Fruit fly (Drosophila melanogaster): Measurements from ENCODE around the gene CG31495.
A peak's percentile ranks its signal among the peaks of the same experiment; 100 is the strongest.

Gene CG31495

DNA sequence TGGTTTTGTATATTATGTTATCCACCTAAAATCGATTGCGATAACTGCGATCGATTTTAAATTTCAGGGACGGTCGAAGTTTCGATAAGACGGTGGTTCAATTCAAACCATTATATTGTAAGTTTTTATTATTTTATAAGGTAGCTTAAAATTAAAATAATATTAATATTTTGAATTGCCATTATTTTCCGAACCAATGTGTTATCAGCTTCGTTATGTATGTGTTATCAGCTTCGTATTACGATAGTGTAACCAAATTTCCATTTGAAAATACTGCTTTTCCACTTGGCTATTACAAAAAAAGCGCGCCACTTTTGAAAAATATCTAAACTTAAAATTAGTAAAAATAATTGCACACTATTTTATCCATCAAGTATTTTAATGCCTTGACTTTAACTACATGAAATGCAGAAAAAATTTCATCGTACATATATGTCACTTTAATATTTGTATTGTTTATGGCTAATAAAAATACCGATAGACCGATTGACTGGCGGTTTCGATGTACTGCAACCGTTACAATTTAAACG lies at the start of gene CG31495:
TSS of gene CG31495 (minus strand) at position 52 of the 530 bp plus-strand sequence.
- peak; percentile 42 for TF ChIP-seq Vsx2 (GFP tag; optimal IDR thresholded peaks at IDR 0.05; ENCODE audit: partially characterized antibody)
- peak; percentile 44 for TF ChIP-seq Hnf4 (GFP tag; optimal IDR thresholded peaks at IDR 0.05)
- peak; percentile 41 for TF ChIP-seq Hr78 (GFP tag; optimal IDR thresholded peaks at IDR 0.05)
- peak; percentile 41 for TF ChIP-seq brk (GFP tag; optimal IDR thresholded peaks at IDR 0.05)
- peak; percentile 20 for TF ChIP-seq HLH106 (tag; optimal IDR thresholded peaks at IDR 0.05)
- no peak for TF ChIP-seq Jra (GFP tag; optimal IDR thresholded peaks at IDR 0.05)
- TF ChIP-seq Dfd (GFP tag; optimal IDR thresholded peaks at IDR 0.05), result no peak
- no peak for TF ChIP-seq fru (GFP tag; optimal IDR thresholded peaks at IDR 0.05)
- TF ChIP-seq GATAd (GFP tag; optimal IDR thresholded peaks at IDR 0.05), result peak; percentile 4
- TF ChIP-seq N (GFP tag; optimal IDR thresholded peaks at IDR 0.05), result peak; percentile 67

DNA sequence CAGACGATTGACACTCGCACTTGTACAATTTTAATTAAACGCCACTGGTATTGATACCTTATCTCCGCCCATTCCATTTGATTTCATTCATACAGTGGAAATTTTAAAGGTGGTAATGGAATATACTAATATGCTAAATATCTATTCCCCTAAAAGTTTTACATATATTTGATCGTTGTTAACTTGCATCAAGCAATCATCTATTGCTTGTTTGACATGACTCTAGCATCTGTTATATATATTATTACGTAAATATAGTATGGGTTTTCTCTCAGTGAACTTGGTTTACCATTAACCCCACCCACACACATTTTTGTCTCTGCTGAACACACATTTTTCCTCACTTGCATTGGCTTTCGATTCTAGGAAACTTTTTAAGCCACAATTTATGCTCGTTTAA lies 48.6 kb upstream of the CG31495 start:
- TF ChIP-seq CG32264 (GFP tag; optimal IDR thresholded peaks at IDR 0.05), result no peak
- no peak for TF ChIP-seq Myc (optimal IDR thresholded peaks at IDR 0.05)
- TF ChIP-seq usp (GFP tag; optimal IDR thresholded peaks at IDR 0.05), result no peak
- no peak for TF ChIP-seq fru (GFP tag; optimal IDR thresholded peaks at IDR 0.05)
- no peak for TF ChIP-seq GATAd (GFP tag; optimal IDR thresholded peaks at IDR 0.05)
- no peak for TF ChIP-seq CG9705 (GFP tag; optimal IDR thresholded peaks at IDR 0.05)
- no peak for TF ChIP-seq foxo (GFP tag; optimal IDR thresholded peaks at IDR 0.05)
- TF ChIP-seq jim (GFP tag; optimal IDR thresholded peaks at IDR 0.05), result no peak
- TF ChIP-seq Hr78 (GFP tag; optimal IDR thresholded peaks at IDR 0.05), result no peak
- TF ChIP-seq HLH106 (tag; optimal IDR thresholded peaks at IDR 0.05), result no peak
- no peak for TF ChIP-seq CrebA (GFP tag; optimal IDR thresholded peaks at IDR 0.05; ENCODE audit: borderline replicate concordance)
- no peak for TF ChIP-seq Dfd (GFP tag; optimal IDR thresholded peaks at IDR 0.05)
- no peak for TF ChIP-seq Vsx2 (GFP tag; optimal IDR thresholded peaks at IDR 0.05; ENCODE audit: partially characterized antibody)

DNA sequence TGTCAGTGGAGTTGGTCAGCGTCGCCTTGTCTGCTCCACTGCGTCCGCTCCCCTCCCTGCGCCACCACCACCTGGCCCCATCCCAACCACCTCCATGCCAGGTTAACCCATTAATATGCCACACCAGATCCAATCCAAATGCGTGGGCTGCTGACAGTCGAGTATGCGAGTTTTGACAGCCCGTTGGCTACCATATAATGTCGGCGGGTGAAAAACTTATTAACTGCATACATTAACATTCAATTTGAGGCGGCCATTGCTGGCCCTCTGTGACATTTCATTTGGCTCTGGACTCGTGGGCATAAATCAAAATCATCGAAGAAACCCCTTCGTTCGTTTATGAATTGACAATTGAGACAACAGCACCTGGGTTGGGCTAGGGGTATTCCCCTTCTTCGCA lies 48.1 kb upstream of the CG31495 start:
- no peak for TF ChIP-seq sage (GFP tag; optimal IDR thresholded peaks at IDR 0.05)
- no peak for TF ChIP-seq CrebA (GFP tag; optimal IDR thresholded peaks at IDR 0.05; ENCODE audit: borderline replicate concordance)
- no peak for TF ChIP-seq Abd-B (GFP tag; optimal IDR thresholded peaks at IDR 0.05)
- TF ChIP-seq Vsx2 (GFP tag; optimal IDR thresholded peaks at IDR 0.05; ENCODE audit: partially characterized antibody), result no peak
- no peak for TF ChIP-seq dsf (GFP tag; optimal IDR thresholded peaks at IDR 0.05; ENCODE audit: borderline replicate concordance)
- no peak for TF ChIP-seq Sp1 (GFP tag; optimal IDR thresholded peaks at IDR 0.05)
- TF ChIP-seq CG32264 (GFP tag; optimal IDR thresholded peaks at IDR 0.05), result no peak
- TF ChIP-seq Myc (optimal IDR thresholded peaks at IDR 0.05), result no peak
- no peak for TF ChIP-seq tai (GFP tag; optimal IDR thresholded peaks at IDR 0.05)
- TF ChIP-seq OdsH (GFP tag; optimal IDR thresholded peaks at IDR 0.05), result no peak
- TF ChIP-seq foxo (GFP tag; optimal IDR thresholded peaks at IDR 0.05), result no peak

dm6 chr3R:13884929-13885328 lies 45.2 kb upstream of the CG31495 start:
- TF ChIP-seq foxo (GFP tag; optimal IDR thresholded peaks at IDR 0.05) (peak in 1 of 2 experiments; percentile 6), dl (GFP tag; optimal IDR thresholded peaks at IDR 0.05; ENCODE audit: insufficient read depth in 1 of 2, partially characterized antibody in 2 of 2) (no peak), fru (GFP tag; optimal IDR thresholded peaks at IDR 0.05) (peak; percentile 15), rgr (GFP tag; optimal IDR thresholded peaks at IDR 0.05) (peak; percentile 22), ey (GFP tag; optimal IDR thresholded peaks at IDR 0.05) (peak; percentile 11), Myc (optimal IDR thresholded peaks at IDR 0.05) (no peak), h (GFP tag; optimal IDR thresholded peaks at IDR 0.05) (peak; percentile 32)

DNA sequence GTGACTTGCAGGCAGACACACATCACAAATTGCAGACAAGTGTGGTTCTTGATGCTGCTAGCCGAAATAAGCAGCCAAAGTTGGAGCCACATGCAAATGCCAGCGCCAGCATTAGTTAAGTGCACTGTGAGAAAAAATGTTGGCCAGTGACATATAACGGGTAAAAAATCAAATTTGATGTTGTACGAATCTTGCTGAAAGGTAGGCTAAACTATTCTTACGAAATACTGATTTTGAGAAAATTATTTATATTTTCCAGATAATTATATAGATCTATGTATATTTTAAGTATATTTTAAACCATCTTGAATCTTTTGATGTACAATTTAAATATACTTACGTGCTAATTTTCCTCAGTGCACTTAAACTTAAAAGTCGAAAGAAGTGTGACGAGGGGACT lies 43.7 kb upstream of the CG31495 start:
- no peak for TF ChIP-seq Jra (GFP tag; optimal IDR thresholded peaks at IDR 0.05)
- no peak for TF ChIP-seq Hnf4 (GFP tag; optimal IDR thresholded peaks at IDR 0.05)
- no peak for TF ChIP-seq CrebA (GFP tag; optimal IDR thresholded peaks at IDR 0.05; ENCODE audit: borderline replicate concordance)

DNA sequence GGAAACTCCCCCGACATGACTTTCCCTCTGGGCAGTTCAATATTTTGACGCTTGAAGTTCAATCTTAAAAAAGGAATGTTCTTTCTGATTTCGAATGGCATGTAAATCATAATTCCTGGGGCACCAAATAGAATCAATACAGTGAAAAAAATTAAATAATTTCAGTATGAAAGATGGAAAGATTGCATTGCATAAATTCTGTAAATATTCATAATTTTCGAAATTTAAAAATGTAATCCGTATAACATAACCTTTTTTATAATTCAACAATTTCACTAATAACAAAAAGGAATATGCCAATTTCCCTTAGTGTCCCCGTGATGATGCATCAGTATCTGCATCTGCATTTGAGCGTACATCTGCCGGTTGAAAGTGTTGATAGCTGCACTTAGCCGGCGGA lies 41.1 kb upstream of the CG31495 start:
- no peak for TF ChIP-seq Hr83 (GFP tag; optimal IDR thresholded peaks at IDR 0.05; ENCODE audit: poor library complexity, severe bottlenecking)

All from whole organism, wandering third instar larva.